Fruit fly (Drosophila melanogaster) whole organism, wandering third instar larva: ENCODE data around the gene CG32793.
A peak's percentile ranks its signal among the peaks of the same experiment; 100 is the strongest.

Experiments
- Abd-B ChIP-seq: fragments of >200 bp; optimal IDR thresholded peaks from 2 replicates; lab custom pipeline; 2017; ENCODE audit warnings: missing biosample characterization, missing genetic modification characterization
- Dfd ChIP-seq: fragments of >200 bp; optimal IDR thresholded peaks from 2 replicates; lab custom pipeline; 2017; ENCODE audit warnings: missing biosample characterization, missing genetic modification characterization
- GATAd ChIP-seq: sonication (Bioruptor generic); optimal IDR thresholded peaks from 2 replicates; lab custom pipeline; 2016; ENCODE audit warnings: missing biosample characterization, missing genetic modification characterization
- HLH106 ChIP-seq: fragments of 200-800 bp; optimal IDR thresholded peaks from 3 replicates; lab custom pipeline; 2019; ENCODE audit warnings: missing biosample characterization, mild to moderate bottlenecking, missing genetic modification characterization, moderate library complexity
- Hr78 ChIP-seq: fragments of >200 bp; optimal IDR thresholded peaks from 2 replicates; lab custom pipeline; 2017; ENCODE audit warnings: missing biosample characterization, missing genetic modification characterization
- Hr83 ChIP-seq: fragments of 200-300 bp; sonication (Bioruptor generic); optimal IDR thresholded peaks from 2 replicates; lab custom pipeline; 2016; ENCODE audit warnings: missing biosample characterization, mild to moderate bottlenecking, missing genetic modification characterization, moderate library complexity; ENCODE audit not compliant: poor library complexity, severe bottlenecking
- Jra ChIP-seq: sonication (Bioruptor generic); optimal IDR thresholded peaks from 2 replicates; lab custom pipeline; 2016; ENCODE audit warnings: missing biosample characterization, missing genetic modification characterization
- Mio ChIP-seq: sonication (Bioruptor generic); optimal IDR thresholded peaks from 2 replicates; lab custom pipeline; 2016; ENCODE audit warnings: missing biosample characterization, missing genetic modification characterization
- N ChIP-seq: fragments of >200 bp; optimal IDR thresholded peaks from 2 replicates; lab custom pipeline; 2018; ENCODE audit warnings: missing biosample characterization, missing external identifiers, missing genetic modification characterization
- OdsH ChIP-seq: fragments of 200-800 bp; sonication (Bioruptor generic); optimal IDR thresholded peaks from 2 replicates; lab custom pipeline; 2016; ENCODE audit warnings: missing biosample characterization, mild to moderate bottlenecking, missing genetic modification characterization
- Rel ChIP-seq, 2 experiments: fragments of 200-800 bp; sonication (Bioruptor generic) in 1 of 2; optimal IDR thresholded peaks; 2 replicates in 1 of 2; 3 replicates in 1 of 2; lab custom pipeline; 2016 to 2019; ENCODE audit warnings: mild to moderate bottlenecking in 2 of 2, missing biosample characterization in 2 of 2, missing genetic modification characterization in 2 of 2, moderate library complexity in 1 of 2
- Sp1 ChIP-seq: fragments of 200-800 bp; sonication (Bioruptor generic); optimal IDR thresholded peaks from 3 replicates; lab custom pipeline; 2019; ENCODE audit warnings: missing biosample characterization, mild to moderate bottlenecking, missing genetic modification characterization, moderate library complexity
- Vsx2 ChIP-seq: fragments of 200-300, 225-300 bp; sonication (Bioruptor generic); optimal IDR thresholded peaks from 2 replicates; lab custom pipeline; 2018; ENCODE audit warnings: missing biosample characterization, missing genetic modification characterization; ENCODE audit not compliant: partially characterized antibody
- br ChIP-seq: fragments of 200-800 bp; sonication (Bioruptor generic); optimal IDR thresholded peaks from 2 replicates; lab custom pipeline; 2016; ENCODE audit warnings: missing biosample characterization, missing genetic modification characterization
- brk ChIP-seq: fragments of 200-800 bp; sonication (Bioruptor generic); optimal IDR thresholded peaks from 2 replicates; lab custom pipeline; 2016; ENCODE audit warnings: missing biosample characterization, mild to moderate bottlenecking, missing genetic modification characterization
- dl ChIP-seq, 2 experiments: fragments of 175-275, 200-275 bp in 1 of 2; fragments of 200-275 bp in 1 of 2; sonication (Bioruptor generic); optimal IDR thresholded peaks; lab custom pipeline; 2018; ENCODE audit warnings: mild to moderate bottlenecking in 2 of 2, missing biosample characterization in 2 of 2, missing genetic modification characterization in 2 of 2, moderate library complexity in 2 of 2; ENCODE audit not compliant: partially characterized antibody in 2 of 2, insufficient read depth in 1 of 2
- dmrt93B ChIP-seq: fragments of 200-800 bp; sonication (Bioruptor generic); optimal IDR thresholded peaks from 2 replicates; lab custom pipeline; 2018; ENCODE audit warnings: missing biosample characterization, mild to moderate bottlenecking, missing genetic modification characterization
- dsf ChIP-seq: sonication (Bioruptor generic); optimal IDR thresholded peaks from 2 replicates; lab custom pipeline; 2016; ENCODE audit warnings: missing biosample characterization, missing genetic modification characterization, borderline replicate concordance
- ey ChIP-seq: fragments of 200-800 bp; sonication (Bioruptor generic); optimal IDR thresholded peaks from 2 replicates; lab custom pipeline; 2016; ENCODE audit warnings: missing biosample characterization, missing genetic modification characterization
- foxo ChIP-seq, 2 experiments: fragments of 200-800 bp; sonication (Bioruptor generic); optimal IDR thresholded peaks; 2 replicates in 1 of 2; 3 replicates in 1 of 2; lab custom pipeline; 2016 to 2017; ENCODE audit warnings: missing biosample characterization in 2 of 2, missing genetic modification characterization in 2 of 2
- fru ChIP-seq: fragments of 200-800 bp; sonication (Bioruptor generic); optimal IDR thresholded peaks from 3 replicates; lab custom pipeline; 2016; ENCODE audit warnings: missing biosample characterization, mild to moderate bottlenecking, missing genetic modification characterization
- h ChIP-seq: fragments of 200-800 bp; sonication (Bioruptor generic); optimal IDR thresholded peaks from 3 replicates; lab custom pipeline; 2016; ENCODE audit warnings: missing biosample characterization, mild to moderate bottlenecking, missing genetic modification characterization
- jim ChIP-seq: fragments of 175-275, 200-325 bp; sonication (Bioruptor generic); optimal IDR thresholded peaks from 2 replicates; lab custom pipeline; 2016; ENCODE audit warnings: missing biosample characterization, mild to moderate bottlenecking, missing genetic modification characterization
- lola ChIP-seq: fragments of >200 bp; optimal IDR thresholded peaks from 2 replicates; lab custom pipeline; 2017; ENCODE audit warnings: missing biosample characterization, missing genetic modification characterization
- pan ChIP-seq: fragments of >200 bp; optimal IDR thresholded peaks from 2 replicates; lab custom pipeline; 2017
- psq ChIP-seq: fragments of 200-800 bp; sonication (Bioruptor generic); optimal IDR thresholded peaks from 3 replicates; lab custom pipeline; 2017; ENCODE audit warnings: missing biosample characterization, mild to moderate bottlenecking, missing genetic modification characterization, moderate library complexity
- rgr ChIP-seq: fragments of 200-800 bp; sonication (Bioruptor generic); optimal IDR thresholded peaks from 3 replicates; lab custom pipeline; 2016; ENCODE audit warnings: missing biosample characterization, mild to moderate bottlenecking, missing genetic modification characterization
- sage ChIP-seq: fragments of 200-800 bp; sonication (Bioruptor generic); optimal IDR thresholded peaks from 2 replicates; lab custom pipeline; 2016; ENCODE audit warnings: missing biosample characterization, mild to moderate bottlenecking, missing genetic modification characterization
- sv ChIP-seq: fragments of 200-800 bp; sonication (Bioruptor generic); optimal IDR thresholded peaks from 3 replicates; lab custom pipeline; 2016; ENCODE audit warnings: missing biosample characterization, missing genetic modification characterization
- usp ChIP-seq: fragments of >200 bp; optimal IDR thresholded peaks from 2 replicates; lab custom pipeline; 2017; ENCODE audit warnings: missing biosample characterization, missing genetic modification characterization

The CG32793 gene

dm6 chrX:2888211-2888610 lies 41.4 kb upstream of the CG32793 start:
- no peak for TF ChIP-seq Hr83 (GFP tag; lab: Kevin White, UChicago)
- TF ChIP-seq GATAd (GFP tag; lab: Kevin White, UChicago): no peak
- TF ChIP-seq lola (GFP tag; lab: Kevin White, UChicago): no peak
- TF ChIP-seq jim (GFP tag; lab: Kevin White, UChicago): no peak
- no peak for TF ChIP-seq foxo (GFP tag; optimal IDR thresholded peaks at IDR 0.05; lab: Kevin White, UChicago)
- no peak for TF ChIP-seq dl (GFP tag; optimal IDR thresholded peaks at IDR 0.05; lab: Kevin White, UChicago; ENCODE audit: insufficient read depth in 1 of 2, partially characterized antibody in 2 of 2)
- TF ChIP-seq Hr78 (GFP tag; lab: Kevin White, UChicago): no peak
- TF ChIP-seq brk: no peak

dm6 chrX:2890468-2890867 lies 39.1 kb upstream of the CG32793 start, which contains the start of gene CG3526:
Gene CG3526 (plus strand): TSS chrX:2890768.
- TF ChIP-seq sage (GFP tag; lab: Kevin White, UChicago) (no peak), N (GFP tag; lab: Kevin White, UChicago) (no peak), pan (lab: Kevin White, UChicago) (no peak), Jra (GFP tag; lab: Kevin White, UChicago) (no peak), Mio (no peak), Vsx2 (no peak), dsf (GFP tag; lab: Kevin White, UChicago) (no peak), ey (GFP tag; lab: Kevin White, UChicago) (no peak), usp (no peak), brk (no peak), h (GFP tag; lab: Kevin White, UChicago) (no peak), lola (GFP tag; lab: Kevin White, UChicago) (no peak), Dfd (GFP tag; lab: Kevin White, UChicago) (no peak), Hr83 (GFP tag; lab: Kevin White, UChicago) (no peak), dl (GFP tag; optimal IDR thresholded peaks at IDR 0.05; lab: Kevin White, UChicago; ENCODE audit: insufficient read depth in 1 of 2, partially characterized antibody in 2 of 2) (no peak), br (no peak)
- TF ChIP-seq, all 38 proteins: peak for 0

DNA sequence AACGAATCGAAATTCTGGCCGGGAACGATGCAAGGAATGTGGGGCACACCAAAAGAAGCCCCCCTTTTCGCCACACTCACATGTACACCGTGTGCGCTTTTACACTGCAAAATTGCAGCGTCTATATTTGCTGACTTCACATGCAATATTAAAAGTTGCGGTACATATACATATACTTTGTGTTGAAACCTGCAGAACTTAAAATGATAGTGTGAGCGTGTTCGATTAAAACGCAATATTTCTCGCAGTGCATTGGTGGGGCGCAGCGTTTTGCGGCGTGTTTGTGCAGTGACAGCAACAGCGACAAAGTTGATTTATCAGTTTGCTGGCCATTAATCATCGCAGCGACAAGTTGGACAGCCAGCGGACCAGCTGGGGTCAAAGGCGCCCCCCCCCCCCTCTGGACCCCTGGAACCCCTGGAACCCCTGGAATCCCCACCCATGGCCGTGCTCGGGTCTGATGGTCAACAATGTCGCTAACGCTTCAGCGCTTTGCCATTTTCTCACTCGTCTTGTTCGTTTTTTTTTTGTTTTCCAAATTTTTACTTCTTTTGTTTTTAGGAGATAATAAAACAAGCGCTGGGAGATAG lies 22.4 kb upstream of the CG32793 start:
- peak; percentile 28 for TF ChIP-seq br
- no peak for TF ChIP-seq Rel (GFP tag; optimal IDR thresholded peaks at IDR 0.05; lab: Kevin White, UChicago)
- TF ChIP-seq Rel (tag; optimal IDR thresholded peaks at IDR 0.05; lab: Kevin White, UChicago): no peak
- no peak for TF ChIP-seq psq (GFP tag; lab: Kevin White, UChicago)
- peak; percentile 37 for TF ChIP-seq ey (GFP tag; lab: Kevin White, UChicago)
- peak; percentile 92 for TF ChIP-seq Dfd (GFP tag; lab: Kevin White, UChicago)
- no peak for TF ChIP-seq Hr83 (GFP tag; lab: Kevin White, UChicago)
- no peak for TF ChIP-seq Vsx2
- peak; percentile 14 for TF ChIP-seq rgr
- TF ChIP-seq HLH106 (tag; lab: Kevin White, UChicago): peak; percentile 53
- peak; percentile 3 for TF ChIP-seq Sp1 (GFP tag; lab: Kevin White, UChicago)
- TF ChIP-seq fru (GFP tag; lab: Kevin White, UChicago): no peak
- peak; percentile 0 for TF ChIP-seq OdsH (GFP tag; lab: Kevin White, UChicago)
- TF ChIP-seq sv (GFP tag; lab: Kevin White, UChicago): no peak
- TF ChIP-seq jim (GFP tag; lab: Kevin White, UChicago): no peak
- TF ChIP-seq GATAd (GFP tag; lab: Kevin White, UChicago): no peak
- TF ChIP-seq h (GFP tag; lab: Kevin White, UChicago): peak; percentile 45
- TF ChIP-seq brk: no peak
- TF ChIP-seq sage (GFP tag; lab: Kevin White, UChicago): no peak
- TF ChIP-seq Abd-B: no peak
- TF ChIP-seq Hr78 (GFP tag; lab: Kevin White, UChicago): no peak
- TF ChIP-seq dmrt93B (GFP tag; lab: Kevin White, UChicago): peak; percentile 39

DNA sequence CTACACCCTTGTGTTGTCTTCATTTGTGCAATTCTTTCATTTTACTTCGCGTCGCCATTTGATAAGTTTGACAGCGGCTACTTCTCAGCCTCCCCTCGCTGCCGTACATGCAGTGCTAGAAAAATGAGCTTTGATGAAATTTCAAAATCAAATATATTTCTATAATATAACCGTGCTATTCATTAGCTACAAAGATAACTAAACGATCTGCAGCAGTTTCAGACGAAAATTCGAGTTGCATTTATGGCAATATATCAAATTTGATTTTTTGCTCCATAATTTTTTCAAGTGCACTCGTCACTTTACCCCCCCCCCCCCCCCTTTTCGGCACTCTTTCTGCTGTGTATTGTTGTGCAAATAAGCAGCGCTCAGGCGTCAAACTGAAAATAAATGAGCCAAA lies 17.0 kb upstream of the CG32793 start:
- TF ChIP-seq rgr (no peak), ey (GFP tag; lab: Kevin White, UChicago) (no peak), pan (lab: Kevin White, UChicago) (no peak), Dfd (GFP tag; lab: Kevin White, UChicago) (peak; percentile 50), Abd-B (no peak)
